Fruit fly (Drosophila melanogaster): ENCODE measurements around the gene Mob2.

The Mob2 gene

DNA sequence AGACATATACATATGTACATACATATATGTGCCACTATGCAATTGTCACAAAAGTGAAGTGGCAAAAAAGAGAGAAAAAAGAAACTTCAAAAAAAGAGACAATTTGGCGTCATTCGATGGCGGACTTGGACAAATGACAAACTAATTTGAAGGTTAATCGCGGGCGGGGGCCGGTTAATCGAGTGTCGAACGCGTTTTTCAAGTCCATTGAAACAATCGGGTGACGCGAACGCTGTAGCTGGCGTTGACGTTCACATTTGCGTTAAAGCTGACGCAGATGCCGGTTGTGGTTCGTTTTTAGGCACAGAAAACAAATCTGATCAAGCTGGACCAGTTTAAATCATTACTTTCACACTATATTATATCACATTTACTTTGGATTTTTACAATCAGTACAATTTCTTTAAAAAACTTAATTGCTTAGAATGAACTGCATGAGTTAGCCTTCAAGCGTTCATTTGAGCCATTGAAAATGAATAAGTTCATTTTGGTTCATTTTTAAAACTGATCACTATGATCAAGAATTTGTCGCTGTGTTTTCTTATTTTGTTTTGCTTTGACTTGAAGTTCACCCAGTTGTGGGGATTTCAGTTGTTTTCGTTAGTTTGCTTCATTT lies 28.2 kb downstream of the Mob2 start:
- TF ChIP-seq CG17806 (tag; optimal IDR thresholded peaks at IDR 0.05) (peak; percentile 34), CG8159 (tag; optimal IDR thresholded peaks at IDR 0.05) (peak; percentile 16), CG15710 (tag; optimal IDR thresholded peaks at IDR 0.05) (peak; percentile 19), Snoo (tag; optimal IDR thresholded peaks at IDR 0.05) (peak; percentile 39), D1 (tag; optimal IDR thresholded peaks at IDR 0.05) (no peak), Pif1A (GFP tag; optimal IDR thresholded peaks at IDR 0.05) (peak; percentile 3)

DNA sequence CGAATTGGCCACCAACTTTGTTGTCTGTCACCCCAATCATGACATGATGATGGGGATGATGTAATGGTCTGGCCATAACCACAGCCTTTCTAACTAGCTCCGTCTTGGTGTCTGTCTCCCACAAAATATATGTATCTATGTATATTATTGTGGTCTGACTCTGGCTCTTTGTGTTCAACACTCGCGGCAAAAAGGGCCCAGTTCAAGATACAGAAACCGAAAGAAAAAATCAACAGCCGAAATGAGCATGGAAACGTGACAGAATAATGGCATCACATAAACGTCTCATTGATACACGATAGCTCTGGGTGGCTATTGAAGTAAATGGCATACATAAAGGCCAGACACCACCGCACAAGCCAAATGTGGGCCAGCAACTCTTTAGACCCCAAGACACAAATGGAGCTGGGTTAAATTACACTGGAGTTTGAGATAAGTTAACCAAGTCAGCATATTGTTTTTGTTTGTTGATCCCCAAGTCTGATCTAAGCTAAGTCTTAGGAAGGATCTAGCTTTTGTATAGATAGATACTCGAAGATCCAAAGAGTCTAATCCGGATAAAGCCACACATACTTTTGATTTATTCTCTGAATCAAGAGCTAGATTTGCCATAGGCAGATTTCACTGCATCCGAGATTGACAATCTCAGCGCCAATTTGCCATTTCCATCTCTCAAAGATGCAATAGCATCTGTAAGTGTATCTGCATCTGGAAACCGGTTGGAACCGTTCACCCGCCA lies 29.9 kb downstream of the Mob2 start:
- peak; percentile 55 for TF ChIP-seq CG14655 (GFP tag; optimal IDR thresholded peaks at IDR 0.05)
- TF ChIP-seq Snoo (tag; optimal IDR thresholded peaks at IDR 0.05): no peak
- TF ChIP-seq rn (GFP tag; IDR thresholded peaks at IDR 0.05): no peak
- no peak for TF ChIP-seq CG9948 (tag; optimal IDR thresholded peaks at IDR 0.05)
- no peak for TF ChIP-seq EcR (GFP tag; optimal IDR thresholded peaks at IDR 0.05)
- TF ChIP-seq CG13204 (GFP tag; optimal IDR thresholded peaks at IDR 0.05): no peak
- TF ChIP-seq CG8301 (tag; optimal IDR thresholded peaks at IDR 0.05): peak; percentile 39
- no peak for TF ChIP-seq fd96Ca (GFP tag; IDR thresholded peaks at IDR 0.05)
- no peak for TF ChIP-seq Ets98B (GFP tag; IDR thresholded peaks at IDR 0.05)
- TF ChIP-seq Pif1A (GFP tag; optimal IDR thresholded peaks at IDR 0.05): no peak
- no peak for TF ChIP-seq CG34367 (tag; optimal IDR thresholded peaks at IDR 0.05)
- TF ChIP-seq Pif1B (GFP tag; optimal IDR thresholded peaks at IDR 0.05): no peak
- TF ChIP-seq D1 (tag; optimal IDR thresholded peaks at IDR 0.05): no peak
- peak; percentile 1 for TF ChIP-seq CG15710 (tag; optimal IDR thresholded peaks at IDR 0.05)
- TF ChIP-seq gl (tag; optimal IDR thresholded peaks at IDR 0.05): no peak
- TF ChIP-seq CG8159 (tag; optimal IDR thresholded peaks at IDR 0.05): peak; percentile 6
- peak; percentile 14 for TF ChIP-seq CG17806 (tag; optimal IDR thresholded peaks at IDR 0.05)
- no peak for TF ChIP-seq CG10348 (GFP tag; IDR thresholded peaks at IDR 0.05)
- peak; percentile 34; the same call in 1 of the 2 replicates for TF ChIP-seq CG32121 (GFP tag; IDR thresholded peaks at IDR 0.05)
- no peak for TF ChIP-seq CG12605 (GFP tag; IDR thresholded peaks at IDR 0.05)
- TF ChIP-seq CG4496 (GFP tag; IDR thresholded peaks at IDR 0.05): no peak; the same call in 2 of the 3 replicates

DNA sequence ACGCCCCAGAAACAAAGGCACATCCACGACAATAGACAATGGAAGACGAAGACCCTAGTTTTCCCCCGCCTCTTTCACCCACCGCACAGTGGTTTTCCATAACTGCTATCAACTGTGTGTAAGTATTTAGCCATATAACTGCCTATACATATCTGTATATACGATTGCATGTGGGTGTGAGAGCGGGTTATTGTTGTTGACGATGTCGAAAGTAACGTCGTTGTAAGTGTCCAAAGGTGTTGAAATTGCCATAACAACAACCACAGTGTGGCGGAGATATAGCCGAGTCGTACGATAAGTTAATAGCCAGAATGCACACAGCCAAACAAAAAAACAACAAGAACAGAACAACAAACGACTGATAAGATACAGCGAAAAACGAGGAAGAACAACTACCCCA lies 30.7 kb downstream of the Mob2 start:
- TF ChIP-seq CG12605 (GFP tag; IDR thresholded peaks at IDR 0.05) (no peak), CG4496 (GFP tag; IDR thresholded peaks at IDR 0.05) (peak; percentile 48; the same call in 2 of the 3 replicates), gl (tag; optimal IDR thresholded peaks at IDR 0.05) (no peak), CG14655 (GFP tag; optimal IDR thresholded peaks at IDR 0.05) (no peak), CG13204 (GFP tag; optimal IDR thresholded peaks at IDR 0.05) (no peak), CG17806 (tag; optimal IDR thresholded peaks at IDR 0.05) (no peak), EcR (GFP tag; optimal IDR thresholded peaks at IDR 0.05) (no peak), CG9948 (tag; optimal IDR thresholded peaks at IDR 0.05) (no peak), fd96Ca (GFP tag; IDR thresholded peaks at IDR 0.05) (peak; percentile 28; the same call in 1 of the 3 replicates), D1 (tag; optimal IDR thresholded peaks at IDR 0.05) (no peak), Ets98B (GFP tag; IDR thresholded peaks at IDR 0.05) (0 out of 2 replicates have a peak, but pooled peaks have one; percentile 8), CG8301 (tag; optimal IDR thresholded peaks at IDR 0.05) (no peak), Pif1B (GFP tag; optimal IDR thresholded peaks at IDR 0.05) (no peak), CG8159 (tag; optimal IDR thresholded peaks at IDR 0.05) (peak; percentile 11), CG32121 (GFP tag; IDR thresholded peaks at IDR 0.05) (no peak), CG34367 (tag; optimal IDR thresholded peaks at IDR 0.05) (no peak), Pif1A (GFP tag; optimal IDR thresholded peaks at IDR 0.05) (no peak)

DNA sequence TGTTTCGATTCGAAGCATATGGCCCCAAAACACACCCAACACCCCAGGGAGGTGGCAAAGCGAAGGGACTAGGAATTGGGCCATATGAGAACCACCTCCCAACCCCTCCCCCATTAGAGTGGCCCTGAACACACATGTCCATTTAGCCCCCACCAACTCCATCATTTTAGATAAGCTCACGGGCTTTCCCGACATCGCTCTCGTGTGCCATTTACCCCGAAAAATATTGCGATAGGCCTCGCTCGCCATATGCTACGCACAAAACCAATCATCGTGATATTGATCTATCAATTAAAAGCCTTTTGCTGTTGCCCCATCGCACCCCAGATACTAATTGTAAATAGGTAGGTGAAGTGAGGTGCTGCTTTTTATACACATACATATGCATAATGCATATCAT lies 31.7 kb downstream of the Mob2 start:
- no peak for TF ChIP-seq CG15710 (tag; optimal IDR thresholded peaks at IDR 0.05)
- TF ChIP-seq Ets98B (GFP tag; IDR thresholded peaks at IDR 0.05): no peak
- no peak for TF ChIP-seq Snoo (tag; optimal IDR thresholded peaks at IDR 0.05)
- TF ChIP-seq Pif1A (GFP tag; optimal IDR thresholded peaks at IDR 0.05): no peak
- no peak for TF ChIP-seq CG14655 (GFP tag; optimal IDR thresholded peaks at IDR 0.05)
- no peak for TF ChIP-seq CG17806 (tag; optimal IDR thresholded peaks at IDR 0.05)
- no peak for TF ChIP-seq CG4496 (GFP tag; IDR thresholded peaks at IDR 0.05)
- TF ChIP-seq Pif1B (GFP tag; optimal IDR thresholded peaks at IDR 0.05): no peak
- no peak for TF ChIP-seq CG8159 (tag; optimal IDR thresholded peaks at IDR 0.05)
- TF ChIP-seq fd96Ca (GFP tag; IDR thresholded peaks at IDR 0.05): no peak
- no peak for TF ChIP-seq CG32121 (GFP tag; IDR thresholded peaks at IDR 0.05)

DNA sequence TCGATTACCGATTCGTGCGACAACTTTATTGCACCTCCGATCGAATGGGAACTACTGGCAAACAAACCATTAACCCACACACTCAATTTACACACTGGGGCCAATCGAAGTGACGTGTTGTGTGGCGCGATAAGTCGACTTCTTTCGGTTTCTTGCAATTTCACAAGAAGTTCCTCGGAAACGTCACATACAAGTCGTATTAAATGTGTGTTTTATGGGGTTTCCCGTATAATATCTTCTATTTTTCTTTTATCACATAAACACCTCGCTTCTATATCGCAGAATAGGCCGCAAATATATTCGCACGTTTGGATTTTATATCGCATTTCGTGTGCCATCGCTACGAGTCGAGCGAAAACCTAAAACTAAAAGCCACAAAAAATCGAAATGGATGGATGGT lies 32.3 kb downstream of the Mob2 start:
- no peak for TF ChIP-seq CG34367 (tag; optimal IDR thresholded peaks at IDR 0.05)
- no peak for TF ChIP-seq CG4496 (GFP tag; IDR thresholded peaks at IDR 0.05)
- TF ChIP-seq EcR (GFP tag; optimal IDR thresholded peaks at IDR 0.05): no peak
- TF ChIP-seq Snoo (tag; optimal IDR thresholded peaks at IDR 0.05): no peak
- TF ChIP-seq D1 (tag; optimal IDR thresholded peaks at IDR 0.05): no peak
- no peak for TF ChIP-seq CG10348 (GFP tag; IDR thresholded peaks at IDR 0.05)
- TF ChIP-seq CG8159 (tag; optimal IDR thresholded peaks at IDR 0.05): no peak

DNA sequence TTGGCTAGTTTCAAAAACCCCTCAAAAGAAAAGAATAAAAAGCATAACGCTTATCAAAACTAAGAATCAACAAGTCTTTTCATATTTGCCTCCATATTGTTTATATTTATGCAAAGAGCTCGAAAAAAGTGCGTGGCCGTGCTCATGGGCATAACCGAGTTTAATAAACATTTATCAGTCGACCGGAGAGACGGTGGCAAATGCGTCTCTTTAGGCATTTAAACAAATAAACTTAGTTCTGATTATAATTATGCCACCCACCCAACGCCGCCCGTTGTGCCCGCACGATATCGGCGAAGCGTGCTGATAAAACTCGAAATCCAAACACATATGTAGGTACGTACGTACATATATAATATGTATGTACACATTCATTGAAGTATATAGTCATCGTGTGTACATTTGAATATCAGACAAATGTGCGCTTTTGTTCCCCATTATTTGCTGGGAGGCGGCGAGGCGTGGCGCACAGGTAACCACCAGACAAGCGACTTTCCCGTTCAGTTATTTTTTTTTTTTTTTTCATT lies 33.6 kb downstream of the Mob2 start:
- TF ChIP-seq rn (GFP tag; IDR thresholded peaks at IDR 0.05) (no peak), CG32121 (GFP tag; IDR thresholded peaks at IDR 0.05) (no peak), CG10348 (GFP tag; IDR thresholded peaks at IDR 0.05) (no peak), CG4496 (GFP tag; IDR thresholded peaks at IDR 0.05) (no peak), D1 (tag; optimal IDR thresholded peaks at IDR 0.05) (no peak), CG12605 (GFP tag; IDR thresholded peaks at IDR 0.05) (no peak), Ets98B (GFP tag; IDR thresholded peaks at IDR 0.05) (no peak), Snoo (tag; optimal IDR thresholded peaks at IDR 0.05) (no peak), CG14655 (GFP tag; optimal IDR thresholded peaks at IDR 0.05) (no peak), CG34367 (tag; optimal IDR thresholded peaks at IDR 0.05) (no peak), fd96Ca (GFP tag; IDR thresholded peaks at IDR 0.05) (no peak), CG13204 (GFP tag; optimal IDR thresholded peaks at IDR 0.05) (no peak), Pif1B (GFP tag; optimal IDR thresholded peaks at IDR 0.05) (no peak), CG8159 (tag; optimal IDR thresholded peaks at IDR 0.05) (no peak), CG17806 (tag; optimal IDR thresholded peaks at IDR 0.05) (no peak), CG8301 (tag; optimal IDR thresholded peaks at IDR 0.05) (no peak), EcR (GFP tag; optimal IDR thresholded peaks at IDR 0.05) (no peak), CG15710 (tag; optimal IDR thresholded peaks at IDR 0.05) (no peak)

Data from whole organism, pupa.